Worm (Caenorhabditis elegans): Measurements from ENCODE around the gene ZC116.5.

ce11 chrV:12576495-12576947, 32.2 kb downstream of the ZC116.5 start, which contains the start of gene grl-23:
- TF ChIP-seq nhr-11 (tag; optimal IDR thresholded peaks at IDR 0.05) (no peak), nhr-71 (tag; optimal IDR thresholded peaks at IDR 0.05) (no peak), Y116A8C.19 (tag; optimal IDR thresholded peaks at IDR 0.05; ENCODE audit: borderline replicate concordance) (no peak), nhr-237 (tag; optimal IDR thresholded peaks at IDR 0.05) (no peak), zip-4 (GFP tag; optimal IDR thresholded peaks at IDR 0.05) (no peak), zag-1 (tag; optimal IDR thresholded peaks at IDR 0.05) (no peak), ztf-11 (tag; optimal IDR thresholded peaks at IDR 0.05) (no peak), fkh-10 (GFP tag; optimal IDR thresholded peaks at IDR 0.05) (no peak)
